Fruit fly (Drosophila melanogaster) whole organism, embryonic: Measurements from ENCODE around the gene CG43345.

Experiments
- Aef1 ChIP-seq: fragments of 200-800 bp; sonication (Bioruptor generic); IDR thresholded peaks from 3 replicates; pipeline ENCODE4 v1.3.6; 2022; ENCODE audit warnings: missing biosample characterization, missing genetic modification characterization
- B-H2 ChIP-seq: fragments of 200-800 bp; sonication (Bioruptor generic); optimal IDR thresholded peaks from 2 replicates; lab custom pipeline; 2018; ENCODE audit warnings: missing biosample characterization, mild to moderate bottlenecking, missing genetic modification characterization
- CG11696 ChIP-seq: fragments of 200-800 bp; sonication (Bioruptor generic); IDR thresholded peaks from 2 replicates; pipeline ENCODE4 v1.3.6; 2022; ENCODE audit warnings: missing biosample characterization, missing genetic modification characterization
- CG12659 ChIP-seq: fragments of 200-800 bp; sonication (Bioruptor generic); optimal IDR thresholded peaks from 3 replicates; lab custom pipeline; 2017; ENCODE audit warnings: mild to moderate bottlenecking, missing biosample characterization, missing genetic modification reagents, missing genetic modification characterization
- CG13296 ChIP-seq: fragments of 200-800 bp; sonication (Bioruptor generic); optimal IDR thresholded peaks from 3 replicates; lab custom pipeline; 2018; ENCODE audit warnings: missing biosample characterization, mild to moderate bottlenecking, missing genetic modification characterization
- CG14710 ChIP-seq: fragments of 200-800 bp; sonication (Bioruptor generic); optimal IDR thresholded peaks from 3 replicates; lab custom pipeline; 2019; ENCODE audit warnings: missing biosample characterization, mild to moderate bottlenecking, missing genetic modification characterization, moderate library complexity
- CG15479 ChIP-seq: fragments of 200-800 bp; sonication (Bioruptor generic); optimal IDR thresholded peaks from 3 replicates; lab custom pipeline; 2019; ENCODE audit warnings: missing biosample characterization, mild to moderate bottlenecking, missing genetic modification characterization, moderate library complexity
- CG15514 ChIP-seq: fragments of 200-800 bp; sonication (Bioruptor generic); optimal IDR thresholded peaks from 3 replicates; lab custom pipeline; 2017; ENCODE audit warnings: missing biosample characterization, missing genetic modification characterization, mild to moderate bottlenecking, moderate library complexity, missing genetic modification reagents
- CG15696 ChIP-seq: fragments of 200-800 bp; sonication (Bioruptor generic); optimal IDR thresholded peaks from 2 replicates; lab custom pipeline; 2019; ENCODE audit warnings: missing biosample characterization, mild to moderate bottlenecking, missing genetic modification characterization, moderate library complexity
- CG1603 ChIP-seq: fragments of 200-800 bp; sonication (Bioruptor generic); optimal IDR thresholded peaks from 2 replicates; lab custom pipeline; 2019; ENCODE audit warnings: missing biosample characterization, mild to moderate bottlenecking, missing genetic modification characterization, moderate library complexity
- CG18262 ChIP-seq: fragments of 200-800 bp; optimal IDR thresholded peaks from 3 replicates; lab custom pipeline; 2019; ENCODE audit warnings: missing biosample characterization, mild to moderate bottlenecking, missing genetic modification characterization, moderate library complexity
- CG30431 ChIP-seq: fragments of 200-800 bp; sonication (Bioruptor generic); optimal IDR thresholded peaks from 2 replicates; lab custom pipeline; 2017; ENCODE audit warnings: missing biosample characterization, missing genetic modification characterization
- CG3847 ChIP-seq: fragments of 200-800 bp; sonication (Bioruptor generic); IDR thresholded peaks from 2 replicates; pipeline ENCODE4 v1.3.6; 2022; ENCODE audit warnings: missing biosample characterization, missing genetic modification characterization
- CG4854 ChIP-seq: fragments of 200-800 bp; sonication (Bioruptor generic); optimal IDR thresholded peaks from 2 replicates; lab custom pipeline; 2016; ENCODE audit warnings: missing biosample characterization, missing genetic modification characterization, inconsistent platforms
- CG6813 ChIP-seq: fragments of 200-800 bp; sonication (Bioruptor generic); optimal IDR thresholded peaks from 2 replicates; lab custom pipeline; 2017; ENCODE audit warnings: missing biosample characterization, missing genetic modification characterization, mild to moderate bottlenecking, moderate library complexity, missing genetic modification reagents
- CG8281 ChIP-seq: fragments of 200-800 bp; sonication (Bioruptor generic); optimal IDR thresholded peaks from 2 replicates; lab custom pipeline; 2018; ENCODE audit warnings: missing biosample characterization, mild to moderate bottlenecking, missing genetic modification characterization, moderate library complexity
- CkIIα-i1 ChIP-seq: fragments of 200-800 bp; sonication (Bioruptor generic); IDR thresholded peaks from 2 replicates; pipeline ENCODE4 v1.3.6; 2022; ENCODE audit warnings: missing biosample characterization, missing genetic modification characterization
- Dad ChIP-seq: fragments of 200-800 bp; sonication (Bioruptor generic); optimal IDR thresholded peaks from 3 replicates; lab custom pipeline; 2016; ENCODE audit warnings: missing biosample characterization, missing genetic modification characterization
- Dp ChIP-seq: fragments of 200-800 bp; sonication (Bioruptor generic); optimal IDR thresholded peaks from 2 replicates; lab custom pipeline; 2018; ENCODE audit warnings: missing biosample characterization, mild to moderate bottlenecking, missing genetic modification characterization, moderate library complexity
- ERR ChIP-seq: fragments of 200-800 bp; sonication (Bioruptor generic); optimal IDR thresholded peaks from 2 replicates; lab custom pipeline; 2016; ENCODE audit warnings: missing biosample characterization, missing genetic modification characterization
- Fer2 ChIP-seq: fragments of 200-800 bp; sonication (Bioruptor generic); optimal IDR thresholded peaks from 2 replicates; lab custom pipeline; 2018; ENCODE audit warnings: missing biosample characterization, mild to moderate bottlenecking, missing genetic modification characterization, moderate library complexity
- Fer3 ChIP-seq: fragments of 200-800 bp; sonication (Bioruptor generic); optimal IDR thresholded peaks from 2 replicates; lab custom pipeline; 2018; ENCODE audit warnings: missing biosample characterization, mild to moderate bottlenecking, missing genetic modification characterization, moderate library complexity
- H2.0 ChIP-seq: fragments of 200-800 bp; sonication (Bioruptor generic); IDR thresholded peaks from 2 replicates; pipeline ENCODE4 v1.3.6; 2022; ENCODE audit warnings: missing biosample characterization, missing genetic modification characterization
- HLH4C ChIP-seq: fragments of 200-800 bp; sonication (Bioruptor generic); IDR thresholded peaks from 3 replicates; pipeline ENCODE4 v1.3.6; 2022; ENCODE audit warnings: missing biosample characterization, missing genetic modification characterization; ENCODE audit not compliant: partially characterized antibody
- HLHmδ ChIP-seq: fragments of 200-800 bp; sonication (Bioruptor generic); optimal IDR thresholded peaks from 2 replicates; lab custom pipeline; 2018; ENCODE audit warnings: missing biosample characterization, mild to moderate bottlenecking, missing genetic modification characterization, moderate library complexity
- Usf ChIP-seq: fragments of 200-800 bp; sonication (Bioruptor generic); optimal IDR thresholded peaks from 2 replicates; lab custom pipeline; 2017; ENCODE audit warnings: missing genotype, missing biosample characterization, missing genetic modification characterization
- YL-1 ChIP-seq: fragments of 200-800 bp; sonication (Bioruptor generic); optimal IDR thresholded peaks from 3 replicates; lab custom pipeline; 2017; ENCODE audit warnings: missing biosample characterization, mild to moderate bottlenecking, missing genetic modification characterization
- az2 ChIP-seq: fragments of 200-800 bp; sonication (Bioruptor generic); optimal IDR thresholded peaks from 3 replicates; lab custom pipeline; 2016; ENCODE audit warnings: missing biosample characterization, missing genetic modification characterization
- bab2 ChIP-seq: fragments of 200-800 bp; sonication (Bioruptor generic); optimal IDR thresholded peaks from 2 replicates; lab custom pipeline; 2016; ENCODE audit warnings: missing biosample characterization, missing genetic modification characterization
- btn ChIP-seq: fragments of 200-800 bp; sonication (Bioruptor generic); optimal IDR thresholded peaks from 2 replicates; lab custom pipeline; 2016; ENCODE audit warnings: missing biosample characterization, missing genetic modification characterization
- corto ChIP-seq: fragments of 200-800 bp; sonication (Bioruptor generic); optimal IDR thresholded peaks from 2 replicates; lab custom pipeline; 2016; ENCODE audit warnings: missing biosample characterization, mild to moderate bottlenecking, missing genetic modification characterization, moderate library complexity
- ewg ChIP-seq: fragments of 200-800 bp; sonication (Bioruptor generic); optimal IDR thresholded peaks from 3 replicates; lab custom pipeline; 2017; ENCODE audit warnings: mild to moderate bottlenecking, missing biosample characterization, missing genetic modification reagents, missing genetic modification characterization
- fd102C ChIP-seq: fragments of 200-800 bp; sonication (Bioruptor generic); optimal IDR thresholded peaks from 2 replicates; lab custom pipeline; 2018; ENCODE audit warnings: missing biosample characterization, mild to moderate bottlenecking, missing genetic modification characterization, moderate library complexity
- gcm2 ChIP-seq: fragments of 200-800 bp; sonication (Bioruptor generic); optimal IDR thresholded peaks from 2 replicates; lab custom pipeline; 2016; ENCODE audit warnings: missing biosample characterization, missing genetic modification characterization
- gfzf ChIP-seq: fragments of 200-800 bp; sonication (Bioruptor generic); optimal IDR thresholded peaks from 2 replicates; lab custom pipeline; 2016; ENCODE audit warnings: missing biosample characterization, mild to moderate bottlenecking, missing genetic modification characterization, moderate library complexity
- gt ChIP-seq: fragments of 200-800 bp; sonication (Bioruptor generic); IDR thresholded peaks from 2 replicates; pipeline ENCODE4 v1.3.6; 2022; ENCODE audit warnings: missing biosample characterization, missing genetic modification characterization
- hb ChIP-seq: fragments of 200-800 bp; sonication (Bioruptor generic); IDR thresholded peaks from 3 replicates; pipeline ENCODE4 v1.3.6; 2022; ENCODE audit warnings: missing biosample characterization, missing genetic modification characterization; ENCODE audit not compliant: partially characterized antibody
- klu ChIP-seq: fragments of 200-800 bp; sonication (Bioruptor generic); IDR thresholded peaks from 2 replicates; pipeline ENCODE4 v1.3.6; 2022; ENCODE audit warnings: missing biosample characterization, missing genetic modification characterization
- nerfin-1 ChIP-seq: fragments of 200-800 bp; sonication (Bioruptor generic); optimal IDR thresholded peaks from 3 replicates; lab custom pipeline; 2019; ENCODE audit warnings: missing biosample characterization, mild to moderate bottlenecking, missing genetic modification characterization, moderate library complexity
- oc ChIP-seq: fragments of 200-800 bp; sonication (Bioruptor generic); optimal IDR thresholded peaks from 2 replicates; lab custom pipeline; 2018; ENCODE audit warnings: missing biosample characterization, mild to moderate bottlenecking, missing genetic modification characterization, moderate library complexity
- odd ChIP-seq: fragments of 200-800 bp; sonication (Bioruptor generic); optimal IDR thresholded peaks from 2 replicates; lab custom pipeline; 2017; ENCODE audit warnings: missing biosample characterization, mild to moderate bottlenecking, missing genetic modification characterization
- pros ChIP-seq: fragments of 200-800 bp; sonication (Bioruptor generic); optimal IDR thresholded peaks from 3 replicates; lab custom pipeline; 2019; ENCODE audit warnings: missing biosample characterization, mild to moderate bottlenecking, missing genetic modification characterization, moderate library complexity
- pzg ChIP-seq: fragments of 200-800 bp; sonication (Bioruptor generic); optimal IDR thresholded peaks from 3 replicates; lab custom pipeline; 2018; ENCODE audit warnings: missing biosample characterization, mild to moderate bottlenecking, missing genetic modification characterization, moderate library complexity
- row ChIP-seq: fragments of 200-800 bp; sonication (Bioruptor generic); IDR thresholded peaks from 3 replicates; pipeline ENCODE4 v1.3.6; 2022; ENCODE audit warnings: missing biosample characterization, missing genetic modification characterization
- schlank ChIP-seq: fragments of 200-800 bp; sonication (Bioruptor generic); optimal IDR thresholded peaks from 2 replicates; lab custom pipeline; 2018; ENCODE audit warnings: missing biosample characterization, mild to moderate bottlenecking, missing genetic modification characterization
- zfh1 ChIP-seq: fragments of 200-800 bp; sonication (Bioruptor generic); IDR thresholded peaks from 3 replicates; pipeline ENCODE4 v1.3.6; 2022; ENCODE audit warnings: missing biosample characterization, missing genetic modification characterization

The CG43345 gene

DNA sequence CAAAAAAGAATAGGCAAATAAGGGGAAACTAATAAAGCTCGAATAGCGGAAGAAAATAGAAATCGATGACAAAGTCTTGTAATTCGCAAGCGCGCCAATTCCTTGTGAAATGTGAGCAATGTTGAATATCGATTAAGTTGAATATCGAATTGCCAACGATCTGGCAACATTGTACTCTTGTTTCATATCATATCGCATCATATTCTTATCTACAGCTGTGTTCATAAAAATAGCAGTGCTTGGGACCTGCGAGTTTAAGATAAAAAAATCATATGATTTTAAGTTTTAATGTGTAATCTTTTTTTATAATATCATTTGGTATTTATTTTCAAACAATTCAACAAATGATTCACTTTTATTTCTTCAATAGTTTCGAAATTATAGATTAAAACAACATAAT, 19.3 kb downstream of the CG43345 start (continued):
- no peak for TF ChIP-seq CG30431 (GFP tag; lab: Kevin White, UChicago)
- peak; percentile 80 for TF ChIP-seq CG15514 (GFP tag; lab: Kevin White, UChicago)
- TF ChIP-seq CG15479 = no peak
- TF ChIP-seq CkIIα-i1 (GFP tag; lab: Robert Waterston, UW) = no peak

DNA sequence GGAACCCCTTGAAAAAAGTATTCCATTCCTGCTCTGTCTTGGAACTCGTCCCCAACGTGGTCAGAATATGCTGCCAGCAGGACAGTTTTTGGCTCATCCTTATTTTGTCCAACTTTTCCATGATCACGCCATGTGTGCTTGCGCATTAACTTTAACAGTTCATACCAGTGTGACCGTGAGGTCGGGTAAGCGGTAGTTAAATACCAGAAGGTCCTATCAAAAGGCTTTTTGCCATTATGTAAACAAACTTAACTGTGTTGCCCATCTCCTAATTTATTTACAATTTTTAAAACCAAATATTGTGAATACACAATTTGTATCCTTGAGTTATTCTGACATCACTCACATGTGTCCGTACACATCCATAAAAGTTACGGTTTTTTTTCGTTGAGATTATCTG, 20.1 kb downstream of the CG43345 start, which contains the start of gene del:
TSS of gene del (minus strand) at position 305 of the 400 bp plus-strand sequence.
- no peak for TF ChIP-seq CG1603
- TF ChIP-seq row (GFP tag; lab: Robert Waterston, UW) = 0 out of 3 replicates have a peak, but pooled peaks have one; percentile 12
- peak; percentile 7; the same call in 1 of the 3 replicates for TF ChIP-seq HLH4C (GFP tag; lab: Robert Waterston, UW)
- TF ChIP-seq CG4854 (GFP tag; lab: Kevin White, UChicago) = no peak
- 0 out of 2 replicates have a peak, but pooled peaks have one; percentile 17 for TF ChIP-seq CG11696 (GFP tag; lab: Robert Waterston, UW)
- TF ChIP-seq pzg (GFP tag; lab: Kevin White, UChicago) = peak; percentile 24
- no peak for TF ChIP-seq corto (GFP tag; lab: Kevin White, UChicago)
- no peak for TF ChIP-seq Dad (GFP tag; lab: Kevin White, UChicago)
- peak; percentile 58 for TF ChIP-seq gfzf (GFP tag; lab: Kevin White, UChicago)
- peak; percentile 76 for TF ChIP-seq ewg

DNA sequence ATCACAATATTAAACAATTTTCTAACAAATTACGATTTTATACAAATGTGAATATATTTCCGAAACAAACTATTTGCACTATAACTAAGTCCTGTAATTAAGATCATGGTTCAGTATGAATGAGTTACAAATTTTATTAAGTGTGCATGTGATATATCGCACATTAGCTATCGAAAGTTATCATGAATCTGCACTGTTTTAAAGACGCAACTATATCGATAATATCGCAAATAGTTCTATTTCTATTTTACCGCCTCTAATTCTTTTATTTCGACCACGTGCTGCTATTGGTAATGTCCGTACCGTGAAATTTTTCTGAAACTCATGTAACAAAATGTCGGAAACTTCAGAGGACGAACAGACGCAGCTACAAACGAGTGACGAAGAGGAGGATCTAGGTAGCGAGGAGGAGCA, 25.4 kb downstream of the CG43345 start, which contains the start of gene pths:
TSS of gene pths (plus strand) at position 258 of the 414 bp plus-strand sequence.
- peak; percentile 67 for TF ChIP-seq CG14710
- TF ChIP-seq H2.0 (GFP tag; lab: Robert Waterston, UW) = no peak
- no peak for TF ChIP-seq CG18262 (tag; lab: Kevin White, UChicago)
- TF ChIP-seq Dp (GFP tag; lab: Kevin White, UChicago) = peak; percentile 23
- TF ChIP-seq btn (GFP tag; lab: Kevin White, UChicago) = no peak
- TF ChIP-seq Aef1 = peak; percentile 23; the same call in 1 of the 3 replicates
- peak; percentile 61 for TF ChIP-seq CG12659
- TF ChIP-seq klu (GFP tag; lab: Robert Waterston, UW) = peak; percentile 11; the same call in 1 of the 2 replicates
- no peak for TF ChIP-seq fd102C (GFP tag; lab: Kevin White, UChicago)
- TF ChIP-seq CG15696 (tag; lab: Kevin White, UChicago) = peak; percentile 42
- peak; percentile 60 for TF ChIP-seq YL-1
- no peak for TF ChIP-seq gt (GFP tag; lab: Robert Waterston, UW)
- TF ChIP-seq gcm2 (GFP tag; lab: Kevin White, UChicago) = no peak
- no peak for TF ChIP-seq schlank
- no peak for TF ChIP-seq oc (tag; lab: Kevin White, UChicago)
- TF ChIP-seq Fer3 (tag; lab: Kevin White, UChicago) = peak; percentile 44
- peak; percentile 58; the same call in 1 of the 3 replicates for TF ChIP-seq zfh1 (GFP tag; lab: Robert Waterston, UW)
- peak; percentile 59; the same call in 1 of the 2 replicates for TF ChIP-seq CG3847
- no peak for TF ChIP-seq CG13296 (GFP tag; lab: Kevin White, UChicago)
- TF ChIP-seq pros (GFP tag; lab: Kevin White, UChicago) = no peak
- TF ChIP-seq B-H2 (GFP tag; lab: Kevin White, UChicago) = no peak
- TF ChIP-seq CG8281 = no peak
- no peak for TF ChIP-seq Fer2 (tag; lab: Kevin White, UChicago)
- TF ChIP-seq bab2 (GFP tag; lab: Kevin White, UChicago) = peak; percentile 35
- peak; percentile 45 for TF ChIP-seq Usf
- TF ChIP-seq HLHmδ (GFP tag; lab: Kevin White, UChicago) = no peak
- peak; percentile 2 for TF ChIP-seq az2 (GFP tag; lab: Kevin White, UChicago)
- TF ChIP-seq pzg (GFP tag; lab: Kevin White, UChicago) = peak; percentile 92
- TF ChIP-seq hb (GFP tag; lab: Robert Waterston, UW) = peak; percentile 78
- peak; percentile 40 for TF ChIP-seq ERR (GFP tag; lab: Kevin White, UChicago)
- TF ChIP-seq nerfin-1 (tag; lab: Kevin White, UChicago) = no peak
- no peak for TF ChIP-seq CG6813 (GFP tag; lab: Kevin White, UChicago)
- no peak for TF ChIP-seq odd
